Worm (Caenorhabditis elegans) whole organism, late embryonic: ENCODE results near the gene citk-1.

Source experiments
- C38D4.7 ChIP-seq: fragments of 200-800 bp; sonication (Bioruptor generic); optimal IDR thresholded peaks from 2 replicates; lab custom pipeline; 2018; ENCODE audit warnings: mild to moderate bottlenecking, missing genetic modification characterization, moderate library complexity, missing compliant biosample characterization
- K02D7.2 ChIP-seq: sonication (generic microtip); optimal IDR thresholded peaks from 2 replicates; lab custom pipeline; 2017; ENCODE audit warnings: mild to moderate bottlenecking, missing genetic modification characterization, missing compliant biosample characterization
- K09A11.1 ChIP-seq: sonication (generic microtip); optimal IDR thresholded peaks from 2 replicates; lab custom pipeline; 2017; ENCODE audit warnings: antibody characterized with exemption, mild to moderate bottlenecking, missing genetic modification characterization, missing compliant biosample characterization; ENCODE audit not compliant: insufficient read depth
- T23F11.4 ChIP-seq: fragments of 200-800 bp; sonication (Bioruptor generic); optimal IDR thresholded peaks from 2 replicates; lab custom pipeline; 2018; ENCODE audit warnings: mild to moderate bottlenecking, missing genetic modification characterization, missing compliant biosample characterization
- ahr-1 ChIP-seq: sonication (generic microtip); optimal IDR thresholded peaks from 2 replicates; lab custom pipeline; 2016; ENCODE audit warnings: missing genetic modification characterization, missing compliant biosample characterization
- ceh-14 ChIP-seq: sonication (generic microtip); optimal IDR thresholded peaks from 2 replicates; lab custom pipeline; 2016; ENCODE audit warnings: missing genotype, missing genetic modification characterization, missing compliant biosample characterization
- ceh-18 ChIP-seq: sonication (generic microtip); optimal IDR thresholded peaks from 2 replicates; lab custom pipeline; 2016; ENCODE audit warnings: missing genetic modification characterization, missing compliant biosample characterization
- ceh-31 ChIP-seq: sonication (generic microtip); optimal IDR thresholded peaks from 2 replicates; lab custom pipeline; 2016; ENCODE audit warnings: missing genetic modification characterization, missing compliant biosample characterization
- ceh-34 ChIP-seq: sonication (generic microtip); optimal IDR thresholded peaks from 2 replicates; lab custom pipeline; 2016; ENCODE audit warnings: mild to moderate bottlenecking, missing genetic modification characterization, missing compliant biosample characterization
- ceh-45 ChIP-seq: fragments of 200-800 bp; sonication (Bioruptor generic); IDR thresholded peaks from 2 replicates; pipeline ENCODE4 v1.3.6; 2022; ENCODE audit warnings: missing genetic modification reagents, missing genetic modification characterization, missing compliant biosample characterization
- ceh-6 ChIP-seq: fragments of 200-800 bp; sonication (Bioruptor generic); optimal IDR thresholded peaks from 2 replicates; lab custom pipeline; 2018; ENCODE audit warnings: mild to moderate bottlenecking, missing genetic modification characterization, missing compliant biosample characterization
- ceh-9 ChIP-seq: sonication (generic microtip); optimal IDR thresholded peaks from 2 replicates; lab custom pipeline; 2016; ENCODE audit warnings: mild to moderate bottlenecking, missing genetic modification characterization, inconsistent platforms, missing compliant biosample characterization
- dmd-4 ChIP-seq: sonication (generic microtip); optimal IDR thresholded peaks from 2 replicates; lab custom pipeline; 2016; ENCODE audit warnings: borderline replicate concordance, missing genetic modification characterization, missing compliant biosample characterization
- elt-2 ChIP-seq: sonication (generic microtip); optimal IDR thresholded peaks from 2 replicates; lab custom pipeline; 2016; ENCODE audit warnings: missing genetic modification reagents, missing genetic modification characterization, missing compliant biosample characterization
- fax-1 ChIP-seq: sonication (generic microtip); optimal IDR thresholded peaks from 2 replicates; lab custom pipeline; 2016; ENCODE audit warnings: missing genotype, missing genetic modification characterization, missing compliant biosample characterization
- fkh-10 ChIP-seq: fragments of 150-350 bp; optimal IDR thresholded peaks from 2 replicates; lab custom pipeline; 2014; ENCODE audit warnings: missing biosample characterization, missing genetic modification reagents, missing genetic modification characterization
- gmeb-2 ChIP-seq: sonication (generic microtip); optimal IDR thresholded peaks from 2 replicates; lab custom pipeline; 2016; ENCODE audit warnings: missing genetic modification characterization, inconsistent platforms, missing compliant biosample characterization
- hlh-13 ChIP-seq: fragments of 200-800 bp; sonication (Bioruptor generic); optimal IDR thresholded peaks from 2 replicates; lab custom pipeline; 2018; ENCODE audit warnings: mild to moderate bottlenecking, missing genetic modification characterization, missing compliant biosample characterization
- hlh-30 ChIP-seq: sonication (generic microtip); optimal IDR thresholded peaks from 2 replicates; lab custom pipeline; 2017; ENCODE audit warnings: antibody characterized with exemption, missing genetic modification characterization, missing compliant biosample characterization; ENCODE audit not compliant: insufficient read depth
- hlh-8 ChIP-seq: sonication (generic microtip); optimal IDR thresholded peaks from 2 replicates; lab custom pipeline; 2016; ENCODE audit warnings: missing genotype, missing genetic modification characterization, missing compliant biosample characterization
- lin-11 ChIP-seq: fragments of 200-800 bp; sonication (Bioruptor generic); optimal IDR thresholded peaks from 2 replicates; lab custom pipeline; 2018; ENCODE audit warnings: mild to moderate bottlenecking, missing genetic modification characterization, missing compliant biosample characterization
- madf-2 ChIP-seq: sonication (generic microtip); optimal IDR thresholded peaks from 2 replicates; lab custom pipeline; 2017; ENCODE audit warnings: missing genetic modification characterization, missing compliant biosample characterization
- mec-3 ChIP-seq: sonication (generic microtip); optimal IDR thresholded peaks from 2 replicates; lab custom pipeline; 2016; ENCODE audit warnings: borderline replicate concordance, missing genetic modification characterization, missing compliant biosample characterization
- nfya-1 ChIP-seq: sonication (generic microtip); optimal IDR thresholded peaks from 2 replicates; lab custom pipeline; 2017; ENCODE audit warnings: missing genetic modification characterization, mild to moderate bottlenecking, missing compliant biosample characterization, antibody characterized with exemption, moderate library complexity
- nhr-232 ChIP-seq: sonication (generic microtip); optimal IDR thresholded peaks from 2 replicates; lab custom pipeline; 2016; ENCODE audit warnings: missing genetic modification characterization, missing compliant biosample characterization
- pag-3 ChIP-seq: sonication (generic microtip); optimal IDR thresholded peaks from 2 replicates; lab custom pipeline; 2016; ENCODE audit warnings: missing compliant biosample characterization, missing genetic modification characterization, borderline replicate concordance
- pha-2 ChIP-seq: sonication (generic microtip); optimal IDR thresholded peaks from 2 replicates; lab custom pipeline; 2017; ENCODE audit warnings: mild to moderate bottlenecking, missing genetic modification characterization, missing compliant biosample characterization
- pqm-1 ChIP-seq: sonication (generic microtip); optimal IDR thresholded peaks from 2 replicates; lab custom pipeline; 2016; ENCODE audit warnings: missing genetic modification characterization, missing compliant biosample characterization
- rnt-1 ChIP-seq: sonication (generic microtip); optimal IDR thresholded peaks from 2 replicates; lab custom pipeline; 2016; ENCODE audit warnings: missing genetic modification characterization, missing compliant biosample characterization
- sdc-2 ChIP-seq: sonication (generic microtip); optimal IDR thresholded peaks from 2 replicates; lab custom pipeline; 2016; ENCODE audit warnings: missing genotype, missing genetic modification characterization, missing compliant biosample characterization
- sox-2 ChIP-seq: fragments of 200-800 bp; sonication (Bioruptor generic); IDR thresholded peaks from 2 replicates; pipeline ENCODE4 v1.3.6; 2022; ENCODE audit warnings: missing genetic modification reagents, missing genetic modification characterization, missing compliant biosample characterization
- sox-4 ChIP-seq: sonication (generic microtip); optimal IDR thresholded peaks from 2 replicates; lab custom pipeline; 2017; ENCODE audit warnings: mild to moderate bottlenecking, missing genetic modification characterization, inconsistent platforms, missing compliant biosample characterization
- syd-9 ChIP-seq: sonication (generic microtip); optimal IDR thresholded peaks from 2 replicates; lab custom pipeline; 2016; ENCODE audit warnings: mild to moderate bottlenecking, missing genetic modification characterization, moderate library complexity, missing compliant biosample characterization
- tbx-2 ChIP-seq: sonication (generic microtip); optimal IDR thresholded peaks from 2 replicates; lab custom pipeline; 2016; ENCODE audit warnings: missing genetic modification characterization, missing compliant biosample characterization
- tbx-7 ChIP-seq: sonication (generic microtip); optimal IDR thresholded peaks from 2 replicates; lab custom pipeline; 2016; ENCODE audit warnings: missing genotype, missing genetic modification characterization, missing compliant biosample characterization
- unc-42 ChIP-seq: sonication (generic microtip); optimal IDR thresholded peaks from 2 replicates; lab custom pipeline; 2016; ENCODE audit warnings: missing genotype, missing genetic modification characterization, missing compliant biosample characterization
- zip-5 ChIP-seq: sonication (generic microtip); optimal IDR thresholded peaks from 2 replicates; lab custom pipeline; 2016; ENCODE audit warnings: missing genetic modification characterization, missing compliant biosample characterization
- ztf-16 ChIP-seq: sonication (generic microtip); optimal IDR thresholded peaks from 2 replicates; lab custom pipeline; 2017; ENCODE audit warnings: missing genetic modification characterization, missing compliant biosample characterization

Gene citk-1

DNA sequence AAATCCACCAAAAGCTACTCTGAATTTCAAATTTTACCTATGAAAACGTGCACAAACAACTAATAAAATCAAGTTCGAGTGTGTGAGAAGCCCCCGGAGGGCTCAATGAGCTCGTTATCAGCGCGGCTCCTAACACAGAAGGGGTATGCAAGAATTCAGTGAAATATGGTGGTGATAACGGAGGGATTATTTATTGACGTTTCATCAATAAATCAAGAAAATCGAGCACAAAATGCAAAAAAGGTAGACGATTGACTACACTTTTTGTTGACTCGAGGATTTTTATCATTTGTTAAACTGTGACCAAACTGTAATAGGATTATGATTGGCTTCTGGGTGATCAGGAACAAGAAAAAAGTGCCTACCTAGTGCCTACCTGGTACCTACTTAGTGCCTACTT is 48.7 kb downstream of the citk-1 start, which contains the start of gene zip-3:
Gene zip-3 (minus strand): TSS at position 21 of the 400 bp plus-strand sequence.
- TF ChIP-seq hlh-8 (tag; lab: Kevin White, UChicago) (no peak), pha-2 (tag; lab: Kevin White, UChicago) (no peak), ceh-45 (GFP tag; lab: Robert Waterston, UW) (no peak), pqm-1 (no peak), syd-9 (tag; lab: Kevin White, UChicago) (no peak), tbx-2 (tag; lab: Kevin White, UChicago) (no peak), zip-5 (tag; lab: Kevin White, UChicago) (no peak), rnt-1 (tag; lab: Kevin White, UChicago) (no peak), ceh-31 (tag; lab: Kevin White, UChicago) (no peak), ceh-18 (no peak), hlh-30 (no peak), unc-42 (tag; lab: Kevin White, UChicago) (no peak)
- TF ChIP-seq, all 69 proteins: peak for 0

- TF ChIP-seq fkh-10 (no peak), ceh-6 (GFP tag; lab: Kevin White, UChicago) (no peak), ztf-16 (tag; lab: Kevin White, UChicago) (no peak), pag-3 (tag; lab: Kevin White, UChicago) (no peak), ceh-14 (no peak), lin-11 (tag; lab: Kevin White, UChicago) (no peak), sox-4 (no peak), madf-2 (tag; lab: Kevin White, UChicago) (no peak), ceh-9 (tag; lab: Kevin White, UChicago) (no peak), pqm-1 (no peak), K09A11.1 (tag; lab: Kevin White, UChicago) (no peak), nfya-1 (tag; lab: Kevin White, UChicago) (no peak), tbx-7 (tag; lab: Kevin White, UChicago) (no peak), mec-3 (no peak), fax-1 (tag; lab: Kevin White, UChicago) (no peak), C38D4.7 (GFP tag; lab: Kevin White, UChicago) (no peak), unc-42 (tag; lab: Kevin White, UChicago) (no peak), sdc-2 (tag; lab: Kevin White, UChicago) (no peak)
These were observed 49.6 kb downstream of the citk-1 start for ce11 chrII:13958359-13958758.

- TF ChIP-seq hlh-13 (no peak), C38D4.7 (GFP tag; lab: Kevin White, UChicago) (no peak), tbx-7 (tag; lab: Kevin White, UChicago) (no peak), nhr-232 (tag; lab: Kevin White, UChicago) (no peak), ceh-34 (no peak), T23F11.4 (GFP tag; lab: Kevin White, UChicago) (no peak), ahr-1 (tag; lab: Kevin White, UChicago) (no peak), gmeb-2 (tag; lab: Kevin White, UChicago) (no peak), hlh-8 (tag; lab: Kevin White, UChicago) (no peak), pqm-1 (no peak), K02D7.2 (tag; lab: Kevin White, UChicago) (no peak), dmd-4 (no peak), elt-2 (tag; lab: Kevin White, UChicago) (no peak), sox-2 (GFP tag; lab: Robert Waterston, UW) (no peak)
These were observed 52.9 kb downstream of the citk-1 start for ce11 chrII:13961567-13961966.
